Worm (Caenorhabditis elegans): ENCODE measurements around the gene M02D8.7.

- TF ChIP-seq scrt-1 (GFP tag; IDR thresholded peaks at IDR 0.05): no peak
- TF ChIP-seq ets-7 (tag; optimal IDR thresholded peaks at IDR 0.05): no peak
- no peak for TF ChIP-seq tbx-11 (GFP tag; IDR thresholded peaks at IDR 0.05)
- TF ChIP-seq F13C5.2 (tag; optimal IDR thresholded peaks at IDR 0.05): no peak
- TF ChIP-seq aly-1 (tag; optimal IDR thresholded peaks at IDR 0.05): no peak
- TF ChIP-seq ama-1 (optimal IDR thresholded peaks at IDR 0.05): no peak
- no peak for TF ChIP-seq tbx-37 (GFP tag; conservative IDR thresholded peaks at IDR 0.05)
- TF ChIP-seq tra-4 (tag; optimal IDR thresholded peaks at IDR 0.05): no peak
Observed at ce11 chrX:8708053-8708452, 34.7 kb downstream of the M02D8.7 start, which contains the start of gene F53A9.3.
